Worm (Caenorhabditis elegans): ENCODE data around the gene oac-3.

DNA sequence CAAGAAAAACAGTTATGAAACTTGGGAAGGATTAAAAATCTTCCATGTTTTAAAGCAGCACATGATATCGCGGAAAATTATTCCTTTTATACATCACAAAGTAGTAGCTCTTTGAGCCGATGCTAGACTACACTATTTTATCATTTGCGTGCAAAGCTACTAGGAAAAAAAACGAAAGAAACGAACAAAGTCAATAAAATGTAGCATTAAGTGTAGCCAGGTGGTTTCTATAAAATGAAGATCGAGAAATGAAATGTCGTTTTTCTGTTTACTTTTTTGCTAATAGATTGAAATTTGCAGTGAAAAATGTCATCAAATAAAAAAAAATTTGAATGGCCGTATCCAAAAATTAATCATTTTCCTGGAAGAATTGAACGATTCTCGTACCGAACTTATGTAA, 26.4 kb upstream of the oac-3 start, which contains the start of gene cpt-5:
- TF ChIP-seq unc-62 (GFP tag; optimal IDR thresholded peaks at IDR 0.05) (no peak), ZK185.1 (tag; optimal IDR thresholded peaks at IDR 0.05; ENCODE audit: poor library complexity, severe bottlenecking) (no peak), madf-3 (GFP tag; IDR thresholded peaks at IDR 0.05) (no peak), repo-1 (tag; optimal IDR thresholded peaks at IDR 0.05) (no peak), efl-1 (GFP tag; optimal IDR thresholded peaks at IDR 0.05) (no peak), lin-35 (GFP tag; optimal IDR thresholded peaks at IDR 0.05) (no peak), F10E7.11 (tag; optimal IDR thresholded peaks at IDR 0.05) (no peak), ztf-26 (tag; optimal IDR thresholded peaks at IDR 0.05) (no peak), dpff-1 (tag; optimal IDR thresholded peaks at IDR 0.05) (no peak), ceh-91 (GFP tag; IDR thresholded peaks at IDR 0.05) (no peak), nhr-120 (GFP tag; IDR thresholded peaks at IDR 0.05) (no peak), F57A8.1 (GFP tag; optimal IDR thresholded peaks at IDR 0.05) (no peak)

All from whole organism, young adult.